Fruit fly (Drosophila melanogaster): ENCODE measurements around the gene Txl.

dm6 chr3L:5797274-5797673, 31.6 kb downstream of the Txl start:
- TF ChIP-seq CG8478 (optimal IDR thresholded peaks at IDR 0.05) (no peak), CTCF (optimal IDR thresholded peaks at IDR 0.05) (no peak)
